Worm (Caenorhabditis elegans): ENCODE data around the gene hlb-1.

hlb-1 gene

DNA sequence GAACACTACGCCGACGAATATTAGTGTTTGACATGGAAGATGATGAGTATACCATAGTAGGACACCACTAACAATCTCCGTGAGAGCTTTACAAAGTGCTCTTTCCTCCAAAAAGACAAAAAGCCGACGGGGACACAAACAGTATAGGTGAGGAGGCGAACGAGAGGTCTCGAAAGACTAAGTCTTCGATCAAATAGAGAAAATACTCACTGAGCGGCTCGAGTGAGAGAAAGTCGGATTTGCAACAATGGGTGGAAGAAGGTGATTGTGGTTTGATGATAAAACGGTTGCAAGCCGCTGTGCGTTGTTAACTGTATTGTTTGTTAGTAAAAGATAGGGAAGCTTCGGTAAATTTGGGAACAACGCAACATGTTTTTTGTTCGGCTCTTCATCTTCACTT is at the start of gene hlb-1:
TSS of gene hlb-1 (minus strand) at position 101 of the 400 bp plus-strand sequence.
- TF ChIP-seq W03F9.2 (tag; optimal IDR thresholded peaks at IDR 0.05) (no peak), dao-5 (tag; optimal IDR thresholded peaks at IDR 0.05) (no peak), him-1 (tag; optimal IDR thresholded peaks at IDR 0.05) (no peak)

- TF ChIP-seq W03F9.2 (tag; optimal IDR thresholded peaks at IDR 0.05), result no peak
- no peak for TF ChIP-seq him-1 (tag; optimal IDR thresholded peaks at IDR 0.05)
- no peak for TF ChIP-seq dao-5 (tag; optimal IDR thresholded peaks at IDR 0.05)
Observed at ce11 chrX:13929534-13929933, 47.0 kb upstream of the hlb-1 start, which contains the start of gene meg-1. Gene meg-1 (minus strand): TSS chrX:13929634.

DNA sequence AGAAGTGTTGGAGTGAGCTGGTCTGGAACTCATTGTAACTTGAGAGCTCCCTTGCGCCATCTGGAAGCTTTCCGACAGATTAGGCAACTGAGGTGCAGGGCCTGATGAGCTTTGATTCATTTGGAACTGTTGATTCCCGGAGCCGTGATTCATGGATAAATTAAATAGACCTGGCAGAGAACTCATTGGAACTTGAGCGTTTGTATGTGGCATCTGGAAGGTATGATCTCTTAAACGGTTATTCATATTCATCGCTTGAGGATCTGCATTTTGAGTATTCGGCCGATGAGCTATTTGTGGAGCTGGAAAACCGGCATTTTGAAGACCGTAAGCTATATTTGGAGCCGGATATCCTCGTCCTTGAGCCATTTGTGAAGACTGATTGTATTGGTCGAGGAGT is 46.0 kb upstream of the hlb-1 start:
- no peak for TF ChIP-seq dao-5 (tag; optimal IDR thresholded peaks at IDR 0.05)
- TF ChIP-seq W03F9.2 (tag; optimal IDR thresholded peaks at IDR 0.05), result no peak
- TF ChIP-seq him-1 (tag; optimal IDR thresholded peaks at IDR 0.05), result no peak

DNA sequence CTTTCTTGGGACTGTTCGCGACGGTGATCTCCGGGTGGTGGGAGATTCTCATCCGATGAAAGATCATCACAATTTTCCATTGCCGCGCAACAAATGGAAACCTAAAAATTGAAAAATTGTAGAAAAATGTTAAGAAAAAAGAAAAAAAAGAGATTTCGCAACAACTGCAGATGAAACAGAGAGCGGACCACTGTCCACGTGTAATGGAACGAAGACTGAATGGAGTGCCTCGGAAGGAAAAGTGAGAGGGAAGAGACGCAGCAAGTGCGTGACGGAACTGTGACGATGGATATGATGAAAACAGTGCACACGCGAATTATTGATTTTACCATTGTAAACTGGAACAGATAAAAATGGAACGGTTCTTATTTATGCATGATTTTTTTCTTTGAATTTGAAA is 43.5 kb upstream of the hlb-1 start, which contains the start of gene meg-2:
TSS of gene meg-2 (minus strand) at position 101 of the 400 bp plus-strand sequence.
- TF ChIP-seq him-1 (tag; optimal IDR thresholded peaks at IDR 0.05) (no peak), W03F9.2 (tag; optimal IDR thresholded peaks at IDR 0.05) (no peak), dao-5 (tag; optimal IDR thresholded peaks at IDR 0.05) (no peak)

- TF ChIP-seq W03F9.2 (tag; optimal IDR thresholded peaks at IDR 0.05) (no peak), dao-5 (tag; optimal IDR thresholded peaks at IDR 0.05) (no peak), him-1 (tag; optimal IDR thresholded peaks at IDR 0.05) (no peak)
Observed at ce11 chrX:13920374-13920986, 37.9 kb upstream of the hlb-1 start.

ce11 chrX:13918143-13918542 is 35.6 kb upstream of the hlb-1 start:
- TF ChIP-seq W03F9.2 (tag; optimal IDR thresholded peaks at IDR 0.05), result no peak
- TF ChIP-seq dao-5 (tag; optimal IDR thresholded peaks at IDR 0.05), result no peak
- no peak for TF ChIP-seq him-1 (tag; optimal IDR thresholded peaks at IDR 0.05)

DNA sequence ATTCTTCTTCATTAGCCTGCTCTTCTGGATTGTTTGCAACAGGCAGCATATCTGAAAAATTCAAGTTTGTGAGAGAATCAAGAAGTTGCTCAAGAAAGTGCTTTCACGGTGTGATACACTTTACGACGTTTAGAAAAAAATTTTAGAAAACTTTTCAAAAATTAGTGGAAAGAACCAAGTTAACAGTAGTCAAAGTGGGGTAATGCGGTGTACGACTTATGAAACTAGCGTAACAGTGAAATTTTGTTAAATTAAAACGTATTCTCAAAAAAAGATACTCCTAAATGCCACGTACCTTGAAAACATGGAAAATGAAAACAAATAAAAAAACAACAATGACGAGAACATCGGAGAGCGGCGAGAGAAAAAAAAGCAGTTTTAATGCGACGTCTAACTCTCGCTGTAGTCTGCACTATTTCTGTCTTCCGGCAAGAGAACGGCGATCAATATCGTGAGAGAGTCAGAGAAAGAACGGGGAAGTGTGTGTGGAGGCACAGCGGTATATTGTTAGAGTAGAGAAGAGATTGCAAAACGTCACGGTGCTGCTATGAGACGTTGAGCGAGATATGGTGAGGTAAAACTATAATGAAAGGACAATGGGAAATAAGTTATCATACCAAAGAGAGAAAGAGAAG is 34.7 kb upstream of the hlb-1 start, which contains the start of gene ekl-5:
TSS of gene ekl-5 (minus strand) at position 51 of the 635 bp plus-strand sequence.
- peak; percentile 49 for TF ChIP-seq W03F9.2 (tag; optimal IDR thresholded peaks at IDR 0.05)
- no peak for TF ChIP-seq him-1 (tag; optimal IDR thresholded peaks at IDR 0.05)

DNA sequence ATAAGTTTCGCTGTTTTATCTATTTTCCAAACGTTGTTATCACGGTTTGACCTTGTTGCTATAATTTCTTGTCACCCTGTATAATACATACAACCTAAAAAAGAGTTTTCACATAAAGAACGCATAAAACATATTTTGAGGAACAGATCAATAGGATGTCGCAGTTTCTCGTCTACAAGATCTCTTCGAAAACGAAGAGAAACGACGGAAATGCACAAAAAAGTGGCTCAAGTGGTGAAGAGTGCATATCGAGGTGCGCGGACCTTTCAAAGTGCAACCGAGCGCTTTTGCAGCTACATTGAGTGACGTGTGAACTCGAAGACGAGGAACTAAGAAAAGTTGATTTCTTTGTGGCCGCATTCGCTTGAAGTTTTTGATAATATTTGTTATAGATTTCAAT is 31.8 kb upstream of the hlb-1 start, which contains the start of gene Y26E6A.2:
TSS of gene Y26E6A.2 (minus strand) at position 101 of the 400 bp plus-strand sequence.
- TF ChIP-seq dao-5 (tag; optimal IDR thresholded peaks at IDR 0.05) (no peak), W03F9.2 (tag; optimal IDR thresholded peaks at IDR 0.05) (no peak), him-1 (tag; optimal IDR thresholded peaks at IDR 0.05) (no peak)

- TF ChIP-seq dao-5 (tag; optimal IDR thresholded peaks at IDR 0.05) (no peak), him-1 (tag; optimal IDR thresholded peaks at IDR 0.05) (no peak), W03F9.2 (tag; optimal IDR thresholded peaks at IDR 0.05) (no peak)
Observed at ce11 chrX:13913641-13914040, 31.1 kb upstream of the hlb-1 start.

ce11 chrX:13909850-13910249 is 27.3 kb upstream of the hlb-1 start, which contains the start of gene Y26E6A.3:
Gene Y26E6A.3 (minus strand): TSS chrX:13909950.
- TF ChIP-seq dao-5 (tag; optimal IDR thresholded peaks at IDR 0.05) (no peak), him-1 (tag; optimal IDR thresholded peaks at IDR 0.05) (no peak), W03F9.2 (tag; optimal IDR thresholded peaks at IDR 0.05) (no peak)

DNA sequence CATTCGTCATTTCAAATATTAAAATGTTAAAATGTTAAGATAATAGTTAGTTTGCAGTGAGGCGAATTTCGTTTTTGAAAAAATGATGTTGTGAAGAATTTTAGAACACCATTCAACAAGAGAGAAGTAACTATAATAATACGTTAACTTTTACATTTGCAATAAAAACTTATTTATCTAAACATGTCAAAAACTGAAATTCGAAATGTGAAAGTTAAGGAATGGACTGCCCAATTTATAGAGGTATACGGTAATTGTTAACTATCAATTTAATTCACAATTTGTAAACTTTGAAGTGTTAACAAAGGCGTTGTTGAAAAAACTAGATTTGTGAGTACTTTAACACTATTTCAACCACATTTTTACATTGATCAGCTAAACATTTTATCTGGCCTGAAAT is 21.2 kb upstream of the hlb-1 start:
- TF ChIP-seq dao-5 (tag; optimal IDR thresholded peaks at IDR 0.05) (no peak), W03F9.2 (tag; optimal IDR thresholded peaks at IDR 0.05) (no peak), him-1 (tag; optimal IDR thresholded peaks at IDR 0.05) (no peak)

ce11 chrX:13903328-13903727 is 20.8 kb upstream of the hlb-1 start, which contains the start of gene sra-39:
Gene sra-39 (minus strand): TSS chrX:13903428.
- TF ChIP-seq W03F9.2 (tag; optimal IDR thresholded peaks at IDR 0.05) (no peak), dao-5 (tag; optimal IDR thresholded peaks at IDR 0.05) (no peak), him-1 (tag; optimal IDR thresholded peaks at IDR 0.05) (no peak)

- TF ChIP-seq him-1 (tag; optimal IDR thresholded peaks at IDR 0.05) (no peak), W03F9.2 (tag; optimal IDR thresholded peaks at IDR 0.05) (no peak), dao-5 (tag; optimal IDR thresholded peaks at IDR 0.05) (no peak)
Observed at ce11 chrX:13900047-13900446, 17.5 kb upstream of the hlb-1 start, which contains the start of gene sra-38. Gene sra-38 (minus strand): TSS chrX:13900147.

ce11 chrX:13893256-13893655 is 10.7 kb upstream of the hlb-1 start, which contains the start of gene sra-37:
Gene sra-37 (minus strand): TSS chrX:13893356.
- no peak for TF ChIP-seq W03F9.2 (tag; optimal IDR thresholded peaks at IDR 0.05)
- no peak for TF ChIP-seq him-1 (tag; optimal IDR thresholded peaks at IDR 0.05)
- no peak for TF ChIP-seq dao-5 (tag; optimal IDR thresholded peaks at IDR 0.05)
